Worm (Caenorhabditis elegans) whole organism, early embryonic: ENCODE measurements around the gene C24D10.4.
A peak's percentile ranks its signal among the peaks of the same experiment; 100 is the strongest.

Source experiments
- B0310.2 ChIP-seq: sonication (generic microtip); optimal IDR thresholded peaks from 2 replicates; lab custom pipeline; 2016; ENCODE audit warnings: mild to moderate bottlenecking, missing genetic modification characterization, missing compliant biosample characterization
- aly-1 ChIP-seq: sonication (generic microtip); optimal IDR thresholded peaks from 2 replicates; lab custom pipeline; 2016; ENCODE audit warnings: missing genetic modification characterization, missing compliant biosample characterization
- pes-1 ChIP-seq: fragments of 200-800 bp; sonication (Bioruptor generic); IDR thresholded peaks from 2 replicates; pipeline ENCODE4 v1.3.6; 2022; ENCODE audit warnings: missing genetic modification reagents, missing genetic modification characterization, missing compliant biosample characterization
- tbx-37 ChIP-seq: fragments of 200-800 bp; sonication (Bioruptor generic); conservative IDR thresholded peaks from 2 replicates; pipeline ENCODE4 v1.3.6; 2022; ENCODE audit warnings: missing genetic modification reagents, missing genetic modification characterization, missing compliant biosample characterization

DNA sequence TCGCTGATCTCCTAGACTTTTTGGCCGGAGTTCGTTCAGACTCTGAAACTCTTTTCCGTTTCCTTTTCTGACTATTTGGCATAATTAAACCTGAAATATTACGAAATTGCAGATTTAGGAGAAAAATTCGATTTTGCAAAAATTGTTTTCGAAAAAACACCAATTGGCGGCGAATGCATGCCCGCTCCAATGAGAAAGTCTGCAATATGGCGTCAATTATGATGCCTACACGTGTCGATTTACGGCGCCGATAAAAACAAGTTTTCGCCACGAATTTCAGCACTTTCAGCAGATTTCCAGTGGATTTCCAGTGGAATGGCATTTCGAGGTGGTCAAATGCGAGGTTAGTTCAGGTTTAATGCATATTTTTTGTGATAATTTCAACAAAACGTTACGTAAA lies 49.1 kb downstream of the C24D10.4 start, which contains the start of the genes Y59E9AL.36 and nbet-1:
- TF ChIP-seq pes-1 (GFP tag; lab: Robert Waterston, UW) = 0 out of 2 replicates have a peak, but pooled peaks have one; percentile 12
- no peak for TF ChIP-seq aly-1 (tag; lab: Kevin White, UChicago)
- no peak for TF ChIP-seq B0310.2 (tag; lab: Kevin White, UChicago)
- TF ChIP-seq tbx-37 (GFP tag; lab: Robert Waterston, UW) = no peak
